Worm (Caenorhabditis elegans) whole organism, L2 larva: ENCODE data around the gene F26G1.9.

Source experiments
- alr-1 ChIP-seq: fragments of 150-350 bp; optimal IDR thresholded peaks from 2 replicates; lab custom pipeline; 2014; ENCODE audit warnings: missing biosample characterization, missing genetic modification characterization
- ceh-82 ChIP-seq: fragments of 150-350 bp; optimal IDR thresholded peaks from 2 replicates; lab custom pipeline; 2014; ENCODE audit warnings: missing biosample characterization, missing genetic modification characterization
- egl-27 ChIP-seq: sonication (generic microtip); optimal IDR thresholded peaks from 3 replicates; lab custom pipeline; 2017; ENCODE audit warnings: missing biosample characterization, missing genetic modification reagents, missing genetic modification characterization
- elt-3 ChIP-seq: sonication (generic microtip); optimal IDR thresholded peaks from 2 replicates; lab custom pipeline; 2017; ENCODE audit warnings: missing biosample characterization, missing genetic modification characterization
- lin-11 ChIP-seq: fragments of 150-350 bp; sonication (generic microtip); optimal IDR thresholded peaks from 2 replicates; lab custom pipeline; 2014; ENCODE audit warnings: missing biosample characterization, missing genetic modification characterization, inconsistent platforms, mixed read lengths
- nhr-12 ChIP-seq: fragments of 150-350 bp; optimal IDR thresholded peaks from 2 replicates; lab custom pipeline; 2014; ENCODE audit warnings: missing biosample characterization, missing genetic modification characterization
- nhr-77 ChIP-seq: fragments of 150-350 bp; optimal IDR thresholded peaks from 2 replicates; lab custom pipeline; 2014; ENCODE audit warnings: missing biosample characterization, missing genetic modification characterization
- skn-1 ChIP-seq: sonication (generic microtip); optimal IDR thresholded peaks from 2 replicates; lab custom pipeline; 2017; ENCODE audit warnings: missing biosample characterization, missing genetic modification characterization
- snpc-4 ChIP-seq: fragments of 150-350 bp; optimal IDR thresholded peaks from 2 replicates; lab custom pipeline; 2014; ENCODE audit warnings: missing biosample characterization, missing genetic modification characterization
- ztf-4 ChIP-seq: fragments of 150-350 bp; optimal IDR thresholded peaks from 2 replicates; lab custom pipeline; 2014; ENCODE audit warnings: missing biosample characterization, missing genetic modification characterization

ce11 chrII:4779753-4780152, 6.0 kb upstream of the F26G1.9 start:
- TF ChIP-seq alr-1 (tag; lab: Kevin White, UChicago) (no peak), ceh-82 (tag; lab: Kevin White, UChicago) (no peak), snpc-4 (tag; lab: Kevin White, UChicago) (no peak), elt-3 (tag; lab: Kevin White, UChicago) (no peak), nhr-12 (tag; lab: Kevin White, UChicago) (no peak), skn-1 (tag; lab: Kevin White, UChicago) (no peak), nhr-77 (no peak), egl-27 (no peak), ztf-4 (tag; lab: Kevin White, UChicago) (no peak), lin-11 (no peak)
